Fruit fly (Drosophila melanogaster) Kc167 (cell line): ENCODE results near the gene CG12517.

ENCODE experiments used
- Myc ChIP-seq: fragments of >200 bp; optimal IDR thresholded peaks from 2 replicates; lab custom pipeline; 2017; ENCODE audit warnings: missing external identifiers
- Sin3A ChIP-seq: fragments of >200 bp; optimal IDR thresholded peaks from 2 replicates; lab custom pipeline; 2018; ENCODE audit warnings: missing external identifiers
- h ChIP-seq: fragments of >200 bp; optimal IDR thresholded peaks from 3 replicates; lab custom pipeline; 2018; ENCODE audit warnings: missing external identifiers
- insv ChIP-seq: fragments of >200 bp; optimal IDR thresholded peaks from 3 replicates; lab custom pipeline; 2018; ENCODE audit warnings: missing external identifiers
- psq ChIP-seq: fragments of >200 bp; optimal IDR thresholded peaks from 2 replicates; lab custom pipeline; 2017; ENCODE audit warnings: missing external identifiers
- ttk ChIP-seq: sonication (Bioruptor generic); optimal IDR thresholded peaks from 2 replicates; lab custom pipeline; 2017; ENCODE audit warnings: missing external identifiers

Gene CG12517

DNA sequence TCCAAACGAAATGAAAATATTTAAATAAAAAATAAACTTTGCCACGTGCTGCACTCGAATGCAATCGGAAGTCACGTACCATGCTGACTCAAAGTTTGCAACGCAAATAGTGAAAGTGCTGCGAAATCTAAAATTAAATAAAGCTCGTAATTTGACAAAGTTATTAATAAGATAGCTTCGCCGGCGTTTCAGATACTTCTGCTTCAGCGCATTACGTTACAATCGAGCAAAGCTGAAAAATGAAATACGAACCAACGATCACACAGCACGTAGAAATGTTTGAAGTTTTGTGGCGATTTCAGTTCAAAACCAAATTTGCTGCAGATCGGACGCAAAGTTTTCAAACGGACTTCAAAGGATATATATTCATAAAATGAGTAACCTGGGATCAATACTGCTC lies at the start of gene CG12517:
Gene CG12517 (plus strand): TSS at position 301 of the 400 bp plus-strand sequence.
- no peak for TF ChIP-seq insv (lab: Kevin White, UChicago)
- TF ChIP-seq Sin3A (lab: Kevin White, UChicago) = no peak
- no peak for TF ChIP-seq ttk
- no peak for TF ChIP-seq h (lab: Kevin White, UChicago)
- no peak for TF ChIP-seq psq (lab: Kevin White, UChicago)
- TF ChIP-seq Myc = no peak

DNA sequence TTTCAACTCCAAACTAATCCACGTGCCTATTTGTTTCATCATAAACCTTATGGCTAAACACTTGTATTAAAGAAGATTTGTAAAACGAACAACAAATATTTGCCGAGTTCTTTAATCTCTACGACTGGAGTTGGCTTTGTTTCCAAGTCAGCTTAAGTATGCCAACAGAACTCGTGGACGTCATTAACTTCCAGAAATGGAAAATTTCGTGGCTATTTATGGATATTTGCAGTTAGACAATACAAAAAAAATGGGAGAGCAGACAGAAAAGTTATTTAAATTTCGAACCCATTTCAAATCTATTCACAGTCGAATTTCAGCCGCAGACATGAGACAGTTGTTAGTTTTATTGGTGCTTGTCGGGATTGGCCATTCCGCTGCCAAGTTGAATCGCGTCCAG lies 49.6 kb upstream of the CG12517 start, which contains the start of gene CG17134:
Gene CG17134 (plus strand): TSS at position 301 of the 400 bp plus-strand sequence.
- TF ChIP-seq Sin3A (lab: Kevin White, UChicago) (no peak), insv (lab: Kevin White, UChicago) (no peak), Myc (no peak), psq (lab: Kevin White, UChicago) (no peak)

DNA sequence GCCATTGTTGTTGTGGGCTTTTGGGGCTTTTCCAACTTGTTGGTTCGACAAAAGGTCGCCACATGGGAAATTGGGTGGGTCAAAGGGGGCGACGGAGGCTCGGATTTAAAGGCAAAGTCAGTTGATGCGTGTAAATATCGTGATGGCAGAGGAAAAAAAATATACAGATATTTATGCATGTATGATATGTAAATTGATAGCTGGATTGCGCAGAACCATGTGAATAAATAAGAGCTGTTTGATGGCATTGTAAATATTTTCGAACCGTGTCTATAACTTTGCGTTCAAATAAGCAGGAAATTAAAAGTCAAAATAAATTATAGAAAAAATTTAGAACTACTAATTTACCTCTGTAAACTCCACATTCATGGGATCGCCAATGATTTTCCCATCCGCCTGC lies 47.3 kb upstream of the CG12517 start:
- TF ChIP-seq ttk (no peak), Myc (no peak), psq (lab: Kevin White, UChicago) (no peak), insv (lab: Kevin White, UChicago) (no peak), h (lab: Kevin White, UChicago) (no peak)

DNA sequence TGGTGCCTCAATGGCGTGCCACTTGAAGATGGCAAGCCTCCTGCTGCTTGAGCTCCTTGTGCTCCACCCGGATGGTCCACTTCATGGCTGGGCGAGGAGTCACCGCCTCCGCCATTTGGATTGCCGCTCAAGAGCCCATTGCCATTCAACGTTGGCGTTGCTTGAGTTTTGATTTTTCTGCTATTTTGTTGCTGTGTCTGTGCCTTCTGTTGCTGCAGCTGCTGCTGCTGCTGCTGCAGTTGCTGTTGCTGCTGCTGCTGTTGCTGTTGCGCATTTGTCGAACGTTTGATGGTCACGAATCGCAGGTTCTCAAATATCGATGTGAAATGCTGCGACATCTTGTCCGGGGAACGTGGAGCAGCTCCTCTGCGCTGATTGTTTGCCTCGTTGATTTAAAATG lies 38.4 kb upstream of the CG12517 start:
- no peak for TF ChIP-seq h (lab: Kevin White, UChicago)
- no peak for TF ChIP-seq Myc
- no peak for TF ChIP-seq ttk

DNA sequence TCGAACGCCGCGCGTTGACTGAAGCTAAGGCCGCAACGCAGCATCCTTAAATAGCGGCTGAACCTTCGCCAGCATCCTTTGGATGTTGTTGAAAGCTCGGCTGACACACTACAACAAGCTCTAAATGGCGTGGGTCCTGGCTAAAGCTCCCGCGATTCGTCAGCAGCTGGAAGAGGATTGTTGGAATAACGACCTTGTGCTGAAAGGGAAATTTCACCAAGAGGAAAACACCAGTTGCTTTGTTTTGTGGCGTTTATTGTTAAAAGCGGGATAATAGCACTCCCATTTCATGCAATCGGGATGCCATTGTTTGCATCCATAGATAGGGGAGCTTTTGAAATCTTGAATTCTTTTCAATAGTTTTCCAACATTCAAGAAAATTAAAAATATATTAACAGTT lies 32.5 kb upstream of the CG12517 start, which contains the start of gene Nos:
Gene Nos (minus strand): TSS at position 21 of the 400 bp plus-strand sequence.
- no peak for TF ChIP-seq psq (lab: Kevin White, UChicago)
- no peak for TF ChIP-seq insv (lab: Kevin White, UChicago)
- TF ChIP-seq Sin3A (lab: Kevin White, UChicago) = no peak
- no peak for TF ChIP-seq Myc
- TF ChIP-seq ttk = no peak
- TF ChIP-seq h (lab: Kevin White, UChicago) = no peak

DNA sequence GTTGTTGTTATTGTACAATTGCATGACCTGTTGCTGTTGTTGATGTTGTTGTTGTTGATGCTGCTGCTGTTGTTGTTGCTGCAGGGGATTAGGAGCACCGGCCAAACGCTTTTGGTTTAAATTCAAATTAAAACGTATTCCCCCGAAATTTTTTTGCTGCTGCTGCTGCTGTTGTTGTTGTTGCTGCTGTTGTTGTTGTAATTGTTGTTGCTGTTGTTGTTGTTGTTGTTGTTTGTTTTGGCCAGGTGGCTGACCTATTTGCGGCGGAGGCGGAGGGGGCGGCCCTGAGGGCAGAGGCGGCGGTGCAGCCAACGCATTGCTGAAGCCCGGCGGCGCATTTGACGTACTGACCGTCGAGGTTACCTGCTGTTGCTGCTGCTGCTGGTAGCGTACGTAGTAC lies 28.3 kb upstream of the CG12517 start:
- no peak for TF ChIP-seq Myc
- TF ChIP-seq ttk = no peak
- no peak for TF ChIP-seq psq (lab: Kevin White, UChicago)
- no peak for TF ChIP-seq insv (lab: Kevin White, UChicago)
- TF ChIP-seq h (lab: Kevin White, UChicago) = no peak
- no peak for TF ChIP-seq Sin3A (lab: Kevin White, UChicago)

DNA sequence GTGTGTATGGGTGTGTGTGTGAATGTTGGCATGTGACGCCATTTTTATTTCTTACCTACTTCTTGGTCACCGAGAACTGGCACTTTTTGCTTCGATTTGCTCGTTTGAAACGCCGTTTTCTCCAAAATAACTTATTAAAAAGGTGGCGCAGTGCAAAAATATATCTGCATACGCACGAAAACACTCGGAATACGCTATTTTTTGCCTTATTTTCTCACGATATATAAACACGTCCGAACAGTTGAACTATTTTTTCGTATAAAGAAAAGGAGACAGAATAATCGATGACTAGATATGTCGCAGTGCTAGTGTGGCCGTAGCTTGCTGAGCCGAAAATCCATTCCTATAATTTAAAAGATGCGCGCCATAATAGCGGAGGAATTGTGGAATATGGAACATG lies 27.6 kb upstream of the CG12517 start, which contains the start of gene CG6700:
Gene CG6700 (minus strand): TSS at position 272 of the 400 bp plus-strand sequence.
- TF ChIP-seq h (lab: Kevin White, UChicago) (no peak), ttk (no peak), Myc (no peak), psq (lab: Kevin White, UChicago) (no peak), insv (lab: Kevin White, UChicago) (no peak), Sin3A (lab: Kevin White, UChicago) (no peak)

DNA sequence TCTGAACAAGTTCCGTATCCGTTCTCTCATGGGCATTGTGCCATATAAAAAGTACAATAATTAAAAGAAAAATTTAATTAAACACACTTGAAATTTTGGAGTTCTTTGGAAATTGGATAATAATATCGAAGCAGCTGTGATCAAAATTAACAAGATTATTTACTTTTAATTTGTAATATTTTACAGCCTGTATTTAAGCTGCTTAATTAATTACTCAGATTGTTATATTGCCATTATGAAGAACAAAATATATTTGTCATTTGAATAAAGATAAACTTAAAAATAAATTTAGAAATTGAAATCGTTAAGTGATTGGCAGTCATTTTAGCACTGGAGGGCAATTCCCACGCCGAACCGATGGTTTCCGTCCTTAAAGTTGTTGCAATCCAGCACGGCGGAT lies 24.4 kb upstream of the CG12517 start, which contains the start of the genes CG17139 and CG17140:
Gene CG17139 (minus strand): TSS at position 101 of the 400 bp plus-strand sequence.
Gene CG17140 (minus strand): TSS at position 101 of the 400 bp plus-strand sequence.
- TF ChIP-seq Sin3A (lab: Kevin White, UChicago) (no peak), ttk (no peak), psq (lab: Kevin White, UChicago) (no peak), h (lab: Kevin White, UChicago) (no peak), insv (lab: Kevin White, UChicago) (no peak), Myc (no peak)

DNA sequence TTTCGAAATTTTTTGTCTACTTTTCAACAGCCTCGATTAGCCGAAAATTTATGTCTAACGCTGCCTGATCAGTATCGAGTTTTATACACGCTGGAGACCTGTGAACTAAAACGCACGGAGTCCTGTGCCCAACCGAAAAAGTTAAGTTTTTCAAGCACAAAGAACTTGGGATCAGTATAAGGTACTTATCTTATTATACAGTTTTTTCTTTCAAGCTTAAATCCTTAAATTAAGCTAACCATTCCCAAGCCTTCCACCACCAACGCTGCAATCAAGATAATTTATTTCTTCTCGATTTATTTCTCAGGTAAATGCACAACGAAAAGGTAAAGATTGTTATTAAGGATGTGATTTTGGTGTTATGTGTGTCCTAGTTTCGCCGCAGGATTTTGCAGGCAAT lies 23.0 kb upstream of the CG12517 start, which contains the start of gene Porin2:
Gene Porin2 (minus strand): TSS at position 101 of the 400 bp plus-strand sequence.
- TF ChIP-seq Sin3A (lab: Kevin White, UChicago) (no peak), ttk (no peak)

DNA sequence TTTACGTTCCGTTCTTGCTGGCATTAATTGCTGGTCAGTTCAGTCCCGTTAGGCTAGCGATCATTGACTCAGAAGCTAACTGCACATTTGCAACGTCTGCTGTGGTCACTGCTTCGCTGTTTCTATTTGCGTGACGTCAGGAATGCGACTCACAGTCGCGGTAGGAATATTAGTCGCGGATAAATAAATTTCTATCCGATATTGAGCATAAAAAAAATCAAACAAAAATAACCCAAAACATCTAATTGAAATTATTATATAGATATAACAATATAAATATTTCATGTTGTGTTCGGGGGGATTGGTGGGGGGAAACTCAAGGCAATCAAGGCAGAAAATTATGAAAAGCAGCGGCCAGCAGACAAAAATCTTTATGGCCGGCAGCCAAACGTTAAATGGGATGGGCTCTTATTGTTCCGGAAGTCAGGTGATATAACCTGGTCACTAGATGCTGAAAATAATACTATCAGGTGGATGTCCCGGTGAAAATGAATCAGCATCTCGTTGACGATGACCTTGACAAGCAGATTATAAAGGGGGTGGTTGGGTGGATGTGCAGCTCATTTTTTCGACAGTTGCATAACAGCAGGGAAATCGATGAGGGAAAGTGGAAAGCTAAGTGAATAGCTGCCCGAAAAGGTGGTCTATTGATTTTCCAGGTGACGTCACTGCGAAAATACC lies 20.3 kb upstream of the CG12517 start, which contains the start of gene SmydA-3:
Gene SmydA-3 (plus strand): TSS at position 631 of the 681 bp plus-strand sequence.
- TF ChIP-seq psq (lab: Kevin White, UChicago) (no peak), h (lab: Kevin White, UChicago) (no peak), ttk (no peak), Sin3A (lab: Kevin White, UChicago) (no peak), insv (lab: Kevin White, UChicago) (no peak), Myc (no peak)

DNA sequence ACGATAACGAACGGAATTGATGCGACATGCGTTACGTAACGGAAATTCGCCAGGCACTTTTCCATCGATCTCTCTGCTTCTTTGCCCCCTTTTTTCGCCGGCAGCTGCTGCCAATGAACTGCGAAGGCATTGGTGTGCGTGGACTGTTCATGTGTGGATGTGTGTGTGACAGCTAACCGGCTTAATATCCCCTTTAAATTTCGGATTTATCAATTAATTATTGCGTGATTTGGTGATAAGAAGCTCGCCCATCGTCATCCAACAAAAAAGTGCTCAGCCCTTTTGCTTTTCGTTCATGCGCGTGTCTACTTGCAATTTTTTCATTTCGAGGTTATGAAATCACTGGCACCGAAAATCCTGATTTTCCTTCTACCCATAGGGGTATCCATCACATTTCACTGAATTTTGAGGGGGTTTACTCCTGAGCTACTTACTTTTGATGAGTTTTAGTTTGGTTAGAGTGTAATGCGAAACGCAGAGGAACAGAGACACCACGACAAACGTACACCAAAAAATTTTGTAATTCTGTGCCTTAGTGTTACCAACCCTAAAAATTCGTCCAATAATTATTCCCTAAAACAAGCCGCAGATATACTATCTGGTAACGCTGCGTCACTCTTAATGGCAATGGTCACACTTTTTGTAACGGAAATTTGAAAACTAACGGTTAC lies 19.5 kb upstream of the CG12517 start, which contains the start of gene porin:
Gene porin (minus strand): TSS at position 529 of the 671 bp plus-strand sequence.
- TF ChIP-seq ttk (no peak), psq (lab: Kevin White, UChicago) (no peak), Sin3A (lab: Kevin White, UChicago) (no peak), Myc (no peak), insv (lab: Kevin White, UChicago) (no peak), h (lab: Kevin White, UChicago) (no peak)

DNA sequence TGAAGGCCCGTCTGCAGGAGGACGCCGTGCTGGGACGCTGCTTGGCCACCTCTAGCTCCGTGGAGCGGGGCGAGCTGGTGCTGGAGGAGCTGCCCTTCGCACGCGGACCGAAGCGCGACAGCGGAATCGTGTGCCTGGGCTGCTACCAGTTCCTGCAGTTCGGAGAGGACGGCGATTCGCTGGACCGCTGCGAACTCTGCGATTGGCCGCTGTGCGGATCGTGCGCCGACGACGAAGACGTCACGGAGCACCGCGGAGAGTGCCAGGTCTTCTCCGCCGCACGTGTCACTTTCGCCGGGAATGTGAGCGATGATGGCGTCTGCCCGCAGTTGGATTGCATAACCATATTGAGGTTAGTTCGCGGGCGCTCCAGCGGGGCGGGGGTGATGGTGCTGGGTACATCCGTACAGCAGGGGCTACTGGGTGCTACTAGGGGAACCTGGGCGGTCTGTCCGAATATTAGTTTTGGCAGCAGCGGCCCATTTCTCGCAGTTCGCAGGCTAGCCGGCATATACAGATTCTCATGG lies 18.6 kb upstream of the CG12517 start:
- TF ChIP-seq insv (lab: Kevin White, UChicago) (no peak), ttk (no peak), Myc (no peak), h (lab: Kevin White, UChicago) (no peak), Sin3A (lab: Kevin White, UChicago) (no peak), psq (lab: Kevin White, UChicago) (no peak)
